Worm (Caenorhabditis elegans) whole organism, L2 larva: ENCODE results near the gene F10B5.2.

Experiments
- C34F6.9 ChIP-seq: fragments of 150-350 bp; optimal IDR thresholded peaks from 2 replicates; lab custom pipeline; 2014; ENCODE audit warnings: missing biosample characterization, missing genetic modification characterization
- F13H6.1 ChIP-seq: sonication (generic microtip); optimal IDR thresholded peaks from 2 replicates; lab custom pipeline; 2016; ENCODE audit warnings: missing genetic modification characterization, missing compliant biosample characterization
- R02D3.7 ChIP-seq: fragments of 150-350 bp; optimal IDR thresholded peaks from 2 replicates; lab custom pipeline; 2014; ENCODE audit warnings: missing biosample characterization, missing genetic modification characterization
- Y55F3AM.14 ChIP-seq: fragments of 200-800 bp; sonication (Bioruptor generic); optimal IDR thresholded peaks from 2 replicates; lab custom pipeline; 2018; ENCODE audit warnings: mild to moderate bottlenecking, missing genetic modification characterization, missing compliant biosample characterization
- ZK546.5 ChIP-seq: sonication (generic microtip); optimal IDR thresholded peaks from 2 replicates; lab custom pipeline; 2017; ENCODE audit warnings: missing biosample characterization, missing genetic modification characterization
- alr-1 ChIP-seq: fragments of 150-350 bp; optimal IDR thresholded peaks from 2 replicates; lab custom pipeline; 2014; ENCODE audit warnings: missing biosample characterization, missing genetic modification characterization
- aly-2 ChIP-seq: fragments of 150-350 bp; optimal IDR thresholded peaks from 2 replicates; lab custom pipeline; 2014; ENCODE audit warnings: missing biosample characterization, missing genetic modification characterization
- ama-1 ChIP-seq: fragments of 150-350 bp; optimal IDR thresholded peaks from 2 replicates; lab custom pipeline; 2018; ENCODE audit warnings: inconsistent platforms
- blmp-1 ChIP-seq: sonication (generic microtip); optimal IDR thresholded peaks from 2 replicates; lab custom pipeline; 2017; ENCODE audit warnings: missing genetic modification characterization, mild to moderate bottlenecking, missing compliant biosample characterization, antibody characterized with exemption, moderate library complexity; ENCODE audit not compliant: insufficient read depth
- ceh-16 ChIP-seq: fragments of 150-350 bp; optimal IDR thresholded peaks from 2 replicates; lab custom pipeline; 2014; ENCODE audit warnings: missing biosample characterization, missing genetic modification characterization
- ceh-82 ChIP-seq: fragments of 150-350 bp; optimal IDR thresholded peaks from 2 replicates; lab custom pipeline; 2014; ENCODE audit warnings: missing biosample characterization, missing genetic modification characterization
- crh-2 ChIP-seq: sonication (generic microtip); optimal IDR thresholded peaks from 2 replicates; lab custom pipeline; 2017; ENCODE audit warnings: missing biosample characterization, missing genetic modification characterization
- dmd-4 ChIP-seq: sonication (generic microtip); optimal IDR thresholded peaks from 2 replicates; lab custom pipeline; 2017; ENCODE audit warnings: missing biosample characterization, missing genetic modification characterization
- egl-27 ChIP-seq: sonication (generic microtip); optimal IDR thresholded peaks from 3 replicates; lab custom pipeline; 2017; ENCODE audit warnings: missing biosample characterization, missing genetic modification reagents, missing genetic modification characterization
- elt-1 ChIP-seq: fragments of 150-350 bp; optimal IDR thresholded peaks from 2 replicates; lab custom pipeline; 2014; ENCODE audit warnings: missing biosample characterization, missing genetic modification characterization
- fos-1 ChIP-seq: fragments of 150-350 bp; optimal IDR thresholded peaks from 2 replicates; lab custom pipeline; 2014; ENCODE audit warnings: missing biosample characterization, missing genetic modification characterization
- gmeb-1 ChIP-seq: fragments of 150-350 bp; optimal IDR thresholded peaks from 2 replicates; lab custom pipeline; 2014; ENCODE audit warnings: missing biosample characterization, missing genetic modification characterization
- lin-11 ChIP-seq: fragments of 150-350 bp; sonication (generic microtip); optimal IDR thresholded peaks from 2 replicates; lab custom pipeline; 2014; ENCODE audit warnings: missing biosample characterization, missing genetic modification characterization, inconsistent platforms, mixed read lengths
- lin-13 ChIP-seq: fragments of 150-350 bp; optimal IDR thresholded peaks from 2 replicates; lab custom pipeline; 2014; ENCODE audit warnings: missing biosample characterization, missing genetic modification reagents, missing genetic modification characterization
- lin-39 ChIP-seq: fragments of 150-350 bp; optimal IDR thresholded peaks from 2 replicates; lab custom pipeline; 2014; ENCODE audit warnings: missing biosample characterization, missing genetic modification reagents, missing genetic modification characterization
- lsy-2 ChIP-seq, 2 experiments: fragments of 150-350 bp in 1 of 2; sonication (generic microtip) in 1 of 2; optimal IDR thresholded peaks; 2 replicates each; lab custom pipeline; 2014 to 2017; ENCODE audit warnings: missing biosample characterization in 2 of 2, missing genetic modification characterization in 2 of 2
- mab-5 ChIP-seq: fragments of 150-350 bp; optimal IDR thresholded peaks from 2 replicates; lab custom pipeline; 2014; ENCODE audit warnings: missing biosample characterization, missing genetic modification characterization
- mdl-1 ChIP-seq, 2 experiments: fragments of 150-350 bp in 1 of 2; sonication (generic microtip) in 1 of 2; optimal IDR thresholded peaks; 2 replicates each; lab custom pipeline; 2017; ENCODE audit warnings: missing biosample characterization in 2 of 2, missing genetic modification characterization in 2 of 2
- nhr-10 ChIP-seq: sonication (generic microtip); optimal IDR thresholded peaks from 2 replicates; lab custom pipeline; 2017; ENCODE audit warnings: missing biosample characterization, missing genetic modification characterization
- nhr-11 ChIP-seq: fragments of 150-350 bp; optimal IDR thresholded peaks from 2 replicates; lab custom pipeline; 2014; ENCODE audit warnings: missing biosample characterization, missing genetic modification characterization
- nhr-12 ChIP-seq: fragments of 150-350 bp; optimal IDR thresholded peaks from 2 replicates; lab custom pipeline; 2014; ENCODE audit warnings: missing biosample characterization, missing genetic modification characterization
- nhr-129 ChIP-seq: fragments of 150-350 bp; optimal IDR thresholded peaks from 2 replicates; lab custom pipeline; 2014; ENCODE audit warnings: missing biosample characterization, missing genetic modification characterization
- nhr-21 ChIP-seq: fragments of 150-350 bp; optimal IDR thresholded peaks from 2 replicates; lab custom pipeline; 2014; ENCODE audit warnings: missing biosample characterization, missing genetic modification characterization
- nhr-23 ChIP-seq: fragments of 150-350 bp; optimal IDR thresholded peaks from 2 replicates; lab custom pipeline; 2014; ENCODE audit warnings: missing biosample characterization, missing genetic modification reagents, missing genetic modification characterization
- nhr-237 ChIP-seq: fragments of 150-350 bp; optimal IDR thresholded peaks from 2 replicates; lab custom pipeline; 2014; ENCODE audit warnings: missing biosample characterization, missing genetic modification characterization
- nhr-6 ChIP-seq: fragments of 150-350 bp; optimal IDR thresholded peaks from 2 replicates; lab custom pipeline; 2014; ENCODE audit warnings: missing biosample characterization, missing genetic modification characterization
- nhr-77 ChIP-seq: fragments of 150-350 bp; optimal IDR thresholded peaks from 2 replicates; lab custom pipeline; 2014; ENCODE audit warnings: missing biosample characterization, missing genetic modification characterization
- peb-1 ChIP-seq: fragments of 150-350 bp; optimal IDR thresholded peaks from 2 replicates; lab custom pipeline; 2014; ENCODE audit warnings: missing biosample characterization, missing genetic modification characterization
- sem-4 ChIP-seq: fragments of 150-350 bp; optimal IDR thresholded peaks from 2 replicates; lab custom pipeline; 2014; ENCODE audit warnings: missing biosample characterization, missing genetic modification reagents, missing genetic modification characterization
- sma-3 ChIP-seq: sonication (generic microtip); optimal IDR thresholded peaks from 2 replicates; lab custom pipeline; 2016; ENCODE audit warnings: missing genetic modification reagents, missing genetic modification characterization, missing compliant biosample characterization
- sma-9 ChIP-seq, 2 experiments: fragments of 150-350 bp in 1 of 2; sonication (generic microtip) in 1 of 2; optimal IDR thresholded peaks; 2 replicates each; lab custom pipeline; 2014 to 2016; ENCODE audit warnings: missing genetic modification characterization in 2 of 2, mild to moderate bottlenecking in 1 of 2, missing biosample characterization in 1 of 2, missing compliant biosample characterization in 1 of 2, missing genetic modification reagents in 1 of 2, moderate library complexity in 1 of 2
- snpc-4 ChIP-seq: fragments of 150-350 bp; optimal IDR thresholded peaks from 2 replicates; lab custom pipeline; 2014; ENCODE audit warnings: missing biosample characterization, missing genetic modification characterization
- unc-39 ChIP-seq: fragments of 150-350 bp; optimal IDR thresholded peaks from 2 replicates; lab custom pipeline; 2014; ENCODE audit warnings: missing biosample characterization, missing genetic modification characterization
- unc-55 ChIP-seq: fragments of 150-350 bp; sonication (generic microtip); optimal IDR thresholded peaks from 3 replicates; lab custom pipeline; 2014; ENCODE audit warnings: missing biosample characterization, missing genetic modification reagents, missing genetic modification characterization
- unc-62 ChIP-seq: fragments of 150-350 bp; optimal IDR thresholded peaks from 2 replicates; lab custom pipeline; 2014; ENCODE audit warnings: missing biosample characterization, missing genetic modification reagents, missing genetic modification characterization
- zag-1 ChIP-seq: fragments of 150-350 bp; optimal IDR thresholded peaks from 2 replicates; lab custom pipeline; 2014; ENCODE audit warnings: missing biosample characterization, missing genetic modification characterization
- ztf-1 ChIP-seq: fragments of 200-800 bp; sonication (Bioruptor generic); conservative IDR thresholded peaks from 2 replicates; pipeline ENCODE4 v1.3.6; 2022; ENCODE audit warnings: missing genetic modification characterization, missing compliant biosample characterization
- ztf-11 ChIP-seq: sonication (generic microtip); optimal IDR thresholded peaks from 2 replicates; lab custom pipeline; 2017; ENCODE audit warnings: missing biosample characterization, missing genetic modification characterization
- ztf-4 ChIP-seq: fragments of 150-350 bp; optimal IDR thresholded peaks from 2 replicates; lab custom pipeline; 2014; ENCODE audit warnings: missing biosample characterization, missing genetic modification characterization

Gene F10B5.2

ce11 chrII:8149930-8150329, 5.4 kb downstream of the F10B5.2 start, which contains the start of gene F10B5.3:
Gene F10B5.3 (minus strand): TSS chrII:8150030.
- TF ChIP-seq nhr-21 = no peak
- no peak for TF ChIP-seq ztf-11 (tag; lab: Kevin White, UChicago)
- no peak for TF ChIP-seq gmeb-1 (tag; lab: Kevin White, UChicago)
- TF ChIP-seq nhr-129 (tag; lab: Kevin White, UChicago) = no peak
- no peak for TF ChIP-seq aly-2

ce11 chrII:8152711-8153325, 8.3 kb downstream of the F10B5.2 start:
- no peak for TF ChIP-seq ceh-16 (tag; lab: Kevin White, UChicago)
- TF ChIP-seq nhr-77 (tag; lab: Kevin White, UChicago) = no peak
- TF ChIP-seq nhr-23 = no peak
- no peak for TF ChIP-seq nhr-6
- no peak for TF ChIP-seq sma-3
- no peak for TF ChIP-seq dmd-4 (tag; lab: Kevin White, UChicago)
- no peak for TF ChIP-seq ama-1 (lab: Kevin White, UChicago)
- TF ChIP-seq nhr-129 (tag; lab: Kevin White, UChicago) = no peak
- TF ChIP-seq unc-62 (GFP tag; lab: Kevin White, UChicago) = no peak
- no peak for TF ChIP-seq crh-2
- TF ChIP-seq snpc-4 = no peak
- no peak for TF ChIP-seq nhr-21
- TF ChIP-seq sem-4 (tag; lab: Kevin White, UChicago) = no peak
- no peak for TF ChIP-seq peb-1 (tag; lab: Kevin White, UChicago)
- TF ChIP-seq mab-5 (tag; lab: Kevin White, UChicago) = no peak
- TF ChIP-seq lin-39 (tag; lab: Kevin White, UChicago) = no peak
- TF ChIP-seq, all 48 proteins: peak for 0

- TF ChIP-seq ztf-1 (no peak), nhr-12 (no peak), R02D3.7 (tag; lab: Kevin White, UChicago) (no peak), peb-1 (tag; lab: Kevin White, UChicago) (no peak), gmeb-1 (tag; lab: Kevin White, UChicago) (no peak), F13H6.1 (tag; lab: Kevin White, UChicago) (no peak), elt-1 (tag; lab: Kevin White, UChicago) (no peak), nhr-23 (no peak), ztf-11 (tag; lab: Kevin White, UChicago) (no peak), lin-39 (tag; lab: Kevin White, UChicago) (no peak), ceh-16 (tag; lab: Kevin White, UChicago) (no peak), mdl-1 (tag; optimal IDR thresholded peaks at IDR 0.05; lab: Kevin White, UChicago) (no peak), unc-62 (GFP tag; lab: Kevin White, UChicago) (no peak), ama-1 (lab: Kevin White, UChicago) (no peak), egl-27 (no peak)
Observed at ce11 chrII:8156845-8157373, 12.3 kb downstream of the F10B5.2 start, which contains the start of the genes tub-1 and tmem-138. Gene tub-1 (minus strand): TSS chrII:8156945. Gene tmem-138 (plus strand): TSS chrII:8157323.

- TF ChIP-seq alr-1 (no peak), zag-1 (tag; lab: Kevin White, UChicago) (no peak), peb-1 (tag; lab: Kevin White, UChicago) (no peak), Y55F3AM.14 (GFP tag; lab: Kevin White, UChicago) (no peak), C34F6.9 (tag; lab: Kevin White, UChicago) (peak; percentile 47), blmp-1 (tag; lab: Kevin White, UChicago) (no peak), nhr-11 (tag; lab: Kevin White, UChicago) (no peak), egl-27 (no peak), R02D3.7 (tag; lab: Kevin White, UChicago) (no peak), lsy-2 (tag; optimal IDR thresholded peaks at IDR 0.05; lab: Kevin White, UChicago) (peak; percentile 19 to 90), ceh-16 (tag; lab: Kevin White, UChicago) (no peak), lin-13 (GFP tag; lab: Kevin White, UChicago) (no peak), nhr-237 (tag; lab: Kevin White, UChicago) (no peak), fos-1 (tag; lab: Kevin White, UChicago) (peak; percentile 9), mdl-1 (tag; optimal IDR thresholded peaks at IDR 0.05; lab: Kevin White, UChicago) (no peak), nhr-10 (tag; lab: Kevin White, UChicago) (no peak), unc-39 (tag; lab: Kevin White, UChicago) (no peak), ceh-82 (tag; lab: Kevin White, UChicago) (no peak), sma-9 (GFP tag; optimal IDR thresholded peaks at IDR 0.05; lab: Kevin White, UChicago) (peak; percentile 53), sma-9 (tag; optimal IDR thresholded peaks at IDR 0.05; lab: Kevin White, UChicago) (no peak), gmeb-1 (tag; lab: Kevin White, UChicago) (peak; percentile 83), nhr-21 (peak; percentile 14), ama-1 (lab: Kevin White, UChicago) (no peak), ztf-11 (tag; lab: Kevin White, UChicago) (no peak), nhr-12 (no peak), sem-4 (tag; lab: Kevin White, UChicago) (no peak), lin-11 (peak; percentile 8), aly-2 (no peak), unc-55 (no peak), mab-5 (tag; lab: Kevin White, UChicago) (no peak), ztf-1 (no peak), ZK546.5 (no peak), unc-62 (GFP tag; lab: Kevin White, UChicago) (no peak), ztf-4 (tag; lab: Kevin White, UChicago) (no peak)
Observed at ce11 chrII:8157991-8158390, 13.4 kb downstream of the F10B5.2 start, which contains the start of gene pch-2. Gene pch-2 (plus strand): TSS chrII:8158349.
